Fruit fly (Drosophila melanogaster) S2 (cell line): ENCODE measurements around the gene CG8927.

ENCODE experiments used
- CG8478 ChIP-seq: fragments of >200 bp; optimal IDR thresholded peaks from 2 replicates; lab custom pipeline; 2018
- CTCF ChIP-seq, 2 experiments: fragments of >200 bp; optimal IDR thresholded peaks; 2 replicates each; lab custom pipeline; 2018

- peak in 1 of 2 experiments; percentile 5 for TF ChIP-seq CTCF (optimal IDR thresholded peaks at IDR 0.05; lab: Kevin White, UChicago)
- no peak for TF ChIP-seq CG8478
Measured at dm6 chr3R:16180476-16181070, at the start of gene CG8927.
